Fruit fly (Drosophila melanogaster) S2 (cell line): ENCODE results near the gene Mzt1.

Source experiments
- CG8478 ChIP-seq: fragments of >200 bp; optimal IDR thresholded peaks from 2 replicates; lab custom pipeline; 2018
- CTCF ChIP-seq, 2 experiments: fragments of >200 bp; optimal IDR thresholded peaks; 2 replicates each; lab custom pipeline; 2018

DNA sequence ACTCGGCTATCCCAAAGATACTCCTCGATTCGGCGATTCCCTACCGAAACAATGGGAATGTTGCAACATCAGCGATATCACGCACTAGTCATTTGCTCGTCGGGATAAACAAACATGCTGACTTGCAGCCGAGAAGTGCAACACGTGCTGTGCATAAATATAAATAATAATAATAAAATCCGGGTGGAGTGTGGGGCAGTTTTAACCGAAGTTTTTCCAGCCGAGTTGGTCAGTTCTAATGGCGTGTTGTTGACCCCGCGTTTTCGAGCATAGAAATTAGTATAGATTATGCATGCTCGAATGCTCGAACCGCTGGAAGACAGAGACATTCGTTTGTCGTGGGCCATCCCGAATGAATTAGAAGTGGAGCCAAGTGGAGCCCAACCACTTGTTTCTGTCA, 9.6 kb downstream of the Mzt1 start:
- TF ChIP-seq CTCF (optimal IDR thresholded peaks at IDR 0.05; lab: Kevin White, UChicago) (no peak), CG8478 (lab: Kevin White, UChicago) (no peak)
